Fruit fly (Drosophila melanogaster) whole organism, prepupa: ENCODE data around the gene CG15153.

ENCODE experiments used
- Blimp-1 ChIP-seq: fragments of 200-800 bp; sonication (Bioruptor generic); optimal IDR thresholded peaks from 3 replicates; lab custom pipeline; 2017; ENCODE audit warnings: missing biosample characterization, missing genetic modification characterization, mild to moderate bottlenecking, moderate library complexity, missing genetic modification reagents
- CG10631 ChIP-seq: fragments of 200-800 bp; sonication (Bioruptor generic); optimal IDR thresholded peaks from 2 replicates; lab custom pipeline; 2016; ENCODE audit warnings: missing biosample characterization, missing genetic modification characterization
- CG11294 ChIP-seq: fragments of 200-800 bp; sonication (Bioruptor generic); IDR thresholded peaks from 2 replicates; pipeline ENCODE4 v1.3.6; 2022; ENCODE audit warnings: missing biosample characterization, missing genetic modification characterization
- CG11762 ChIP-seq: fragments of 200-800 bp; sonication (Bioruptor generic); optimal IDR thresholded peaks from 3 replicates; lab custom pipeline; 2016; ENCODE audit warnings: missing biosample characterization, missing genetic modification characterization; ENCODE audit not compliant: insufficient read depth
- CG11902 ChIP-seq: fragments of 200-800 bp; sonication (Bioruptor generic); optimal IDR thresholded peaks from 3 replicates; lab custom pipeline; 2016; ENCODE audit warnings: missing biosample characterization, missing genetic modification characterization
- CG15336 ChIP-seq: fragments of 200-800 bp; sonication (Bioruptor generic); IDR thresholded peaks from 2 replicates; pipeline ENCODE4 v1.3.6; 2022; ENCODE audit warnings: missing biosample characterization, missing genetic modification characterization
- CG1621 ChIP-seq: fragments of 200-800 bp; sonication (Bioruptor generic); optimal IDR thresholded peaks from 3 replicates; lab custom pipeline; 2018; ENCODE audit warnings: missing biosample characterization, mild to moderate bottlenecking, missing genetic modification characterization
- CG16779 ChIP-seq: fragments of 200-800 bp; sonication (Bioruptor generic); optimal IDR thresholded peaks from 3 replicates; lab custom pipeline; 2017; ENCODE audit warnings: missing biosample characterization, mild to moderate bottlenecking, missing genetic modification characterization
- CG31627 ChIP-seq: fragments of 200-800 bp; sonication (Bioruptor generic); optimal IDR thresholded peaks from 3 replicates; lab custom pipeline; 2016; ENCODE audit warnings: missing biosample characterization, missing genetic modification characterization
- CG34406 ChIP-seq: fragments of 200-800 bp; sonication (Bioruptor generic); optimal IDR thresholded peaks from 3 replicates; lab custom pipeline; 2016; ENCODE audit warnings: missing biosample characterization, missing genetic modification characterization
- CG4318 ChIP-seq: fragments of 200-800 bp; sonication (Bioruptor generic); optimal IDR thresholded peaks from 3 replicates; lab custom pipeline; 2017; ENCODE audit warnings: missing biosample characterization, mild to moderate bottlenecking, missing genetic modification characterization
- CG6163 ChIP-seq: fragments of 200-800 bp; sonication (Bioruptor generic); IDR thresholded peaks from 3 replicates; pipeline ENCODE4 v1.3.6; 2022; ENCODE audit warnings: missing biosample characterization, missing genetic modification characterization
- CG6276 ChIP-seq: fragments of 200-800 bp; sonication (Bioruptor generic); optimal IDR thresholded peaks from 2 replicates; lab custom pipeline; 2017; ENCODE audit warnings: missing biosample characterization, mild to moderate bottlenecking, missing genetic modification characterization
- CG6792 ChIP-seq: fragments of 200-800 bp; sonication (Bioruptor generic); optimal IDR thresholded peaks from 3 replicates; lab custom pipeline; 2016; ENCODE audit warnings: missing biosample characterization, missing genetic modification characterization
- CG6808 ChIP-seq: fragments of 200-800 bp; sonication (Bioruptor generic); optimal IDR thresholded peaks from 3 replicates; lab custom pipeline; 2017; ENCODE audit warnings: missing biosample characterization, missing genetic modification characterization, mild to moderate bottlenecking, moderate library complexity, missing genetic modification reagents
- CG6854 ChIP-seq: fragments of 200-800 bp; sonication (Bioruptor generic); optimal IDR thresholded peaks from 2 replicates; lab custom pipeline; 2017; ENCODE audit warnings: missing biosample characterization, mild to moderate bottlenecking, missing genetic modification characterization
- CG7368 ChIP-seq: fragments of 200-800 bp; sonication (Bioruptor generic); optimal IDR thresholded peaks from 3 replicates; lab custom pipeline; 2016; ENCODE audit warnings: missing biosample characterization, missing genetic modification characterization
- CG9139 ChIP-seq: fragments of 200-800 bp; sonication (Bioruptor generic); optimal IDR thresholded peaks from 3 replicates; lab custom pipeline; 2017; ENCODE audit warnings: missing biosample characterization, mild to moderate bottlenecking, missing genetic modification characterization
- Eip75B ChIP-seq: fragments of 200-800 bp; sonication (Bioruptor generic); optimal IDR thresholded peaks from 3 replicates; lab custom pipeline; 2016; ENCODE audit warnings: missing biosample characterization, missing genetic modification characterization
- Eip78C ChIP-seq: fragments of 200-800 bp; sonication (Bioruptor generic); peaks from one replicate; lab custom pipeline; 2016; ENCODE audit warnings: missing biosample characterization, missing genetic modification characterization
- Eip93F ChIP-seq: fragments of 200-800 bp; sonication (Bioruptor generic); optimal IDR thresholded peaks from 2 replicates; lab custom pipeline; 2016; ENCODE audit warnings: missing biosample characterization, mild to moderate bottlenecking, missing genetic modification characterization
- Ets21C ChIP-seq: fragments of 200-800 bp; sonication (Bioruptor generic); optimal IDR thresholded peaks from 3 replicates; lab custom pipeline; 2016; ENCODE audit warnings: missing biosample characterization, missing genetic modification characterization
- Ets96B ChIP-seq: fragments of 200-800 bp; optimal IDR thresholded peaks from 2 replicates; lab custom pipeline; 2019; ENCODE audit warnings: missing biosample characterization, mild to moderate bottlenecking, missing genetic modification characterization, moderate library complexity
- Gug ChIP-seq: fragments of 200-800 bp; sonication (Bioruptor generic); IDR thresholded peaks from 2 replicates; pipeline ENCODE4 v1.3.6; 2022; ENCODE audit warnings: missing biosample characterization, missing genetic modification characterization
- Hr38 ChIP-seq: sonication (Bioruptor generic); optimal IDR thresholded peaks from 2 replicates; lab custom pipeline; 2016; ENCODE audit warnings: missing biosample characterization, missing genetic modification characterization
- Hr39 ChIP-seq: fragments of 200-800 bp; sonication (Bioruptor generic); optimal IDR thresholded peaks from 2 replicates; lab custom pipeline; 2016; ENCODE audit warnings: missing biosample characterization, missing genetic modification characterization
- Hr4 ChIP-seq: fragments of 200-800 bp; sonication (Bioruptor generic); optimal IDR thresholded peaks from 3 replicates; lab custom pipeline; 2016; ENCODE audit warnings: missing biosample characterization, missing genetic modification characterization
- Lpt ChIP-seq: fragments of 200-800 bp; sonication (Bioruptor generic); optimal IDR thresholded peaks from 3 replicates; lab custom pipeline; 2016; ENCODE audit warnings: missing biosample characterization, missing genetic modification characterization
- Met ChIP-seq: fragments of 200-800 bp; sonication (Bioruptor generic); optimal IDR thresholded peaks from 3 replicates; lab custom pipeline; 2016; ENCODE audit warnings: missing biosample characterization, missing genetic modification characterization
- Smox ChIP-seq: fragments of 200-800 bp; sonication (Bioruptor generic); optimal IDR thresholded peaks from 3 replicates; lab custom pipeline; 2016; ENCODE audit warnings: missing biosample characterization, missing genetic modification characterization
- Sox102F ChIP-seq: fragments of 200-800 bp; sonication (Bioruptor generic); optimal IDR thresholded peaks from 2 replicates; lab custom pipeline; 2016; ENCODE audit warnings: missing biosample characterization, mild to moderate bottlenecking, missing genetic modification characterization
- Sox15 ChIP-seq: fragments of 200-800 bp; sonication (Bioruptor generic); optimal IDR thresholded peaks from 3 replicates; lab custom pipeline; 2016; ENCODE audit warnings: missing biosample characterization, missing genetic modification characterization
- dac ChIP-seq: fragments of 200-800 bp; sonication (Bioruptor generic); optimal IDR thresholded peaks from 2 replicates; lab custom pipeline; 2017; ENCODE audit warnings: missing biosample characterization, mild to moderate bottlenecking, missing genetic modification characterization
- fd59A ChIP-seq: fragments of 200-800 bp; sonication (Bioruptor generic); optimal IDR thresholded peaks from 2 replicates; lab custom pipeline; 2017; ENCODE audit warnings: missing biosample characterization, mild to moderate bottlenecking, missing genetic modification characterization, missing genetic modification reagents
- fd85E ChIP-seq: fragments of 200-800 bp; sonication (Bioruptor generic); optimal IDR thresholded peaks from 3 replicates; lab custom pipeline; 2016; ENCODE audit warnings: missing biosample characterization, missing genetic modification characterization
- fkh ChIP-seq: fragments of 200-800 bp; sonication (Bioruptor generic); optimal IDR thresholded peaks from 3 replicates; lab custom pipeline; 2017; ENCODE audit warnings: missing biosample characterization, mild to moderate bottlenecking, missing genetic modification characterization, moderate library complexity
- lz ChIP-seq: fragments of 200-800 bp; sonication (Bioruptor generic); optimal IDR thresholded peaks from 3 replicates; lab custom pipeline; 2016; ENCODE audit warnings: missing biosample characterization, missing genetic modification characterization
- net ChIP-seq: fragments of 200-800 bp; sonication (Bioruptor generic); optimal IDR thresholded peaks from 3 replicates; lab custom pipeline; 2016; ENCODE audit warnings: missing biosample characterization, missing genetic modification characterization
- salr ChIP-seq, 2 experiments: fragments of 200-800 bp; sonication (Bioruptor generic); optimal IDR thresholded peaks; 3 replicates each; lab custom pipeline; 2016 to 2018; ENCODE audit warnings: missing biosample characterization in 2 of 2, missing genetic modification characterization in 2 of 2, mild to moderate bottlenecking in 1 of 2
- ss ChIP-seq, 2 experiments: fragments of 200-800 bp; sonication (Bioruptor generic); optimal IDR thresholded peaks; 2 replicates in 1 of 2; 3 replicates in 1 of 2; lab custom pipeline; 2017 to 2018; ENCODE audit warnings: mild to moderate bottlenecking in 2 of 2, missing biosample characterization in 2 of 2, missing genetic modification characterization in 2 of 2, moderate library complexity in 1 of 2
- svp ChIP-seq: fragments of 200-800 bp; sonication (Bioruptor generic); peaks from one replicate; lab custom pipeline; 2016; ENCODE audit warnings: missing biosample characterization, missing genetic modification characterization
- topi ChIP-seq: fragments of 200-800 bp; sonication (Bioruptor generic); optimal IDR thresholded peaks from 3 replicates; lab custom pipeline; 2016; ENCODE audit warnings: missing biosample characterization, missing genetic modification characterization
- vri ChIP-seq: fragments of 200-800 bp; sonication (Bioruptor generic); optimal IDR thresholded peaks from 3 replicates; lab custom pipeline; 2016; ENCODE audit warnings: missing biosample characterization, mild to moderate bottlenecking, missing genetic modification characterization

CG15153 gene

DNA sequence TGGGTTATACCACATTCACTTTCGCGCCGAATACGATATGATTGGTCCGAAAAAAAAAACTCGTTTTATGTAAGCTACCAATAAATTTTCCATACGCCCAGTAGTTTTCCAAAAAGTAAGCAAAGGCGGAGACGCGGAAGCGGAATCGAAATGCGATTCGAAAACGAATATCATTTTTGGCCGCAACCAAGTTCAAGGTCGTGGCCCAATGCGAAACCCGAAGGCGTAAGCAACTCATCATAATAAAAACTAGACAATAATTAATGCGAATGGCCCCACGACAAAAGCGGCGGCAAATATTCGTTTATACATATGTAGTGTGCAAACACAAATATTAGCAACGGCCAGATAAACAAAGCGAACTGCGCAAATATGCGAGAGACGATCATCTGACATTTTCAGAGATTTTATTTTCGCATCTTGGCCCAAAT, 44.4 kb upstream of the CG15153 start:
- TF ChIP-seq ss (GFP tag; optimal IDR thresholded peaks at IDR 0.05; lab: Kevin White, UChicago) (no peak), Hr38 (GFP tag; lab: Kevin White, UChicago) (no peak), CG11902 (no peak), Blimp-1 (GFP tag; lab: Kevin White, UChicago) (no peak), Sox15 (no peak), CG10631 (GFP tag; lab: Kevin White, UChicago) (no peak), Sox102F (GFP tag; lab: Kevin White, UChicago) (no peak), CG6854 (GFP tag; lab: Kevin White, UChicago) (no peak), vri (GFP tag; lab: Kevin White, UChicago) (no peak), fkh (GFP tag; lab: Kevin White, UChicago) (peak; percentile 95), Eip78C (GFP tag; lab: Kevin White, UChicago) (peak; percentile 49), CG1621 (tag; lab: Kevin White, UChicago) (no peak), CG11294 (GFP tag; lab: Robert Waterston, UW) (no peak), CG34406 (no peak), Ets21C (GFP tag; lab: Kevin White, UChicago) (no peak), Gug (GFP tag; lab: Robert Waterston, UW) (no peak)

DNA sequence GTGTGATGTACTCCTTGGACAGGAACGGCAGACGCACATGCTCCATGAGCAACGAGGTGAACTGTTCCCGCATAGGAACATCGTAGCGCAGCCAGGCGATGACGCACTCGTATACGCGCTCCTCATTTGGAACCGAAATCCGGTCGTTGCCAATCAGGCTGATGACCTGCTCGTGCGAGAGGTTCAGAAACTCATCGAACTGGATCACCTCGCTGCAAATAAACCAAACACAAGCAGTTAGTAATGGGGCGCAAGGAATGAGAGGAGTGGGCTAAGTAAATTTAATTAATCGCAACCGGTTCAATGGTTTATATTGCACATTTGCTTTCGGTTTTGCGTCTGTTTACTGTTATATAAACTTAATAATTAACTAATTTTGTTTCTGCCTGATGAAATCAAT, 42.6 kb upstream of the CG15153 start:
- TF ChIP-seq salr (GFP tag; optimal IDR thresholded peaks at IDR 0.05; lab: Kevin White, UChicago) (no peak), Hr39 (GFP tag; lab: Kevin White, UChicago) (no peak), dac (no peak), topi (GFP tag; lab: Kevin White, UChicago) (no peak), CG31627 (no peak), svp (GFP tag; lab: Kevin White, UChicago) (peak; percentile 87), vri (GFP tag; lab: Kevin White, UChicago) (peak; percentile 40), fkh (GFP tag; lab: Kevin White, UChicago) (no peak), CG6792 (GFP tag; lab: Kevin White, UChicago) (no peak), CG11762 (no peak), CG10631 (GFP tag; lab: Kevin White, UChicago) (no peak), Hr4 (no peak), lz (GFP tag; lab: Kevin White, UChicago) (no peak), Met (GFP tag; lab: Kevin White, UChicago) (no peak), Eip78C (GFP tag; lab: Kevin White, UChicago) (peak; percentile 29)

DNA sequence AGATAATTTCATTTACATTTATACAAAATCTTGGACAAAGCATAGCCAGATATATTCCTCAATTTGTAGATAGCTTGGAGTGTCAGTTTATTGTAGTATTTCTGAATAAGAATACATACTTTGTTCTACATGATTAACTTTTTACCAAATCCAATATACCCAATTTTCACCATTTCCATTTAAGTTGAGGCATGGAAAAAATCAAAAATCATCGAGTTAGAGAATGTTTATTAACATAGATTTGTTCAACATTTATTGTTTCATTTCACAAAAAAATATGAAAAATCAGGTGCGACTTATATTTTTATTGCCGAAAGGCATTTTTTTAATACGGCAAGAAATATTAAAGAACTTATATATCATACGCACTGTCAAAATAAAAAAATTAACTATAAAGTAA, 33.6 kb upstream of the CG15153 start, which contains the start of gene Grl36b:
Grl36b (minus strand) TSS at position 101 of the 400 bp plus-strand sequence.
- TF ChIP-seq CG9139 (GFP tag; lab: Kevin White, UChicago) (no peak), Eip75B (GFP tag; lab: Kevin White, UChicago) (no peak), Hr4 (no peak), CG7368 (GFP tag; lab: Kevin White, UChicago) (no peak)

DNA sequence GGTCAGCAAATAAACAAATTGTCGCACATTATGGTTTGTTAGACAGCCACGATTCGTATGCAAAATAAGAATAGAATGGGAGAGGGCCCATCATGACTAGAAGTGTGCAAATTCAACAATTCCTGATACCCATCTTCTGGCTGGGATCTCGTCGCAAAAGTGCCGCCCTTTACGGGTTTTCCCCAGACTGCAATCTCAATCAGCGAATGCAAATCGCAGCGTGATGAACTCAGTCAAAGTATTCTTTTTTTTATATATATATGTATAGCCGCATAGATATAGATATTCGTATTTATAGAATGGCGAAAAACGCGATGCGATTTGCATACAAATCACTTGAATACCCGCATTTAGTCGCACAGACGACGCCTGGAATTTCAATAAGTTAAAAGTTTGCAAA, 30.9 kb upstream of the CG15153 start:
- TF ChIP-seq svp (GFP tag; lab: Kevin White, UChicago) (peak; percentile 84), fd59A (GFP tag; lab: Kevin White, UChicago) (no peak), Eip78C (GFP tag; lab: Kevin White, UChicago) (no peak), CG6792 (GFP tag; lab: Kevin White, UChicago) (no peak)

DNA sequence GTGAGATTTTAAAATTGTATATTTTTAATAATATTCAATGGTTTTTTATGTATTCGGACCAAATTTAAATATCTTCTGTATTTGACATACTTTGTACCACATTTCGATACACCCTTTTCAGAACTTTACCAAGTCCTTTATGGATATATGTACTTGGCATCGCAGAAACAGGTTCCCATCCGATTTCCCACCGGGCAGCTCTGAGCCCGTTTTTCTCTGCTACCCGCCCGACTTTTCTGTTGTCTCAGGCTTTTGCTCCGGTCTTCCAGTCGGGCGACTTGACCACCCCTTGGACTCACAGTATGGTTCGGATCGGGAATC, 30.1 kb upstream of the CG15153 start:
- TF ChIP-seq CG10631 (GFP tag; lab: Kevin White, UChicago), result peak; percentile 47
- TF ChIP-seq CG31627, result peak; percentile 11
- peak; percentile 92 for TF ChIP-seq Eip78C (GFP tag; lab: Kevin White, UChicago)
- no peak for TF ChIP-seq svp (GFP tag; lab: Kevin White, UChicago)
- TF ChIP-seq CG11762, result peak; percentile 40
- peak; percentile 47 for TF ChIP-seq CG9139 (GFP tag; lab: Kevin White, UChicago)
- TF ChIP-seq Smox, result no peak
- no peak for TF ChIP-seq Eip93F (GFP tag; lab: Kevin White, UChicago)
- peak; percentile 52 for TF ChIP-seq Lpt (GFP tag; lab: Kevin White, UChicago)
- TF ChIP-seq CG16779 (tag; lab: Kevin White, UChicago), result peak; percentile 55
- TF ChIP-seq CG6854 (GFP tag; lab: Kevin White, UChicago), result no peak
- TF ChIP-seq fd85E, result no peak
- no peak for TF ChIP-seq CG7368 (GFP tag; lab: Kevin White, UChicago)
- TF ChIP-seq CG6808, result peak; percentile 4
- peak; percentile 79 for TF ChIP-seq Ets96B
- no peak for TF ChIP-seq CG11902
- TF ChIP-seq fd59A (GFP tag; lab: Kevin White, UChicago), result peak; percentile 58
- TF ChIP-seq CG15336, result peak; percentile 81
- peak; percentile 52 for TF ChIP-seq Gug (GFP tag; lab: Robert Waterston, UW)
- TF ChIP-seq topi (GFP tag; lab: Kevin White, UChicago), result peak; percentile 35
- peak; percentile 74 for TF ChIP-seq CG6276 (GFP tag; lab: Kevin White, UChicago)
- peak; percentile 24 for TF ChIP-seq CG4318 (GFP tag; lab: Kevin White, UChicago)
- TF ChIP-seq CG6163, result peak; percentile 51; the same call in 1 of the 3 replicates
- TF ChIP-seq net (GFP tag; lab: Kevin White, UChicago), result peak; percentile 50
